Worm (Caenorhabditis elegans): ENCODE results near the gene F14F8.14.

DNA sequence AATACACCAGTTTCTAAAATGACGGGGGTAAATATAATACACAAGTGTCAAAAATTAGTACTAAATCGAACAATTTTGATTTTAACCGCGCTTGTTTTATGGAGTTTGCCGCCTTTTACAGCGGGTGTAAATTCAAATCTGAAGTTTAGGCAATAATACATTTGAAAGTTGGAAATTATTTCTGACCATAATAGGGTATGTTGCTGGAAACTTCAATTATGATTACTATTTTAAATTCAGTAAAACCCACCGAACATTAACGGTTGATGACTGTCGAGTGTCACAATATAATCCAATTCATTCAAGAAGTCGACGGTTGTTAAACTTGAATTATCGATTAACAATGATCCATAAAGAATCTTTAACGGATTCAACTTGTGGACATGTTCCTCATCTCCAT lies 47.2 kb upstream of the F14F8.14 start:
- TF ChIP-seq madf-2 (tag; optimal IDR thresholded peaks at IDR 0.05) = no peak
- TF ChIP-seq ama-1 (optimal IDR thresholded peaks at IDR 0.05) = no peak
- TF ChIP-seq fkh-10 (GFP tag; optimal IDR thresholded peaks at IDR 0.05) = no peak
- TF ChIP-seq ets-4 (tag; optimal IDR thresholded peaks at IDR 0.05) = no peak
- TF ChIP-seq pha-4 (tag; optimal IDR thresholded peaks at IDR 0.05) = no peak
- TF ChIP-seq pqm-1 (tag; optimal IDR thresholded peaks at IDR 0.05) = no peak
- no peak for TF ChIP-seq sox-2 (GFP tag; IDR thresholded peaks at IDR 0.05)
- TF ChIP-seq pag-3 (tag; optimal IDR thresholded peaks at IDR 0.05; ENCODE audit: borderline replicate concordance) = no peak
- no peak for TF ChIP-seq K09A11.1 (tag; optimal IDR thresholded peaks at IDR 0.05; ENCODE audit: insufficient read depth)
- TF ChIP-seq sox-4 (tag; optimal IDR thresholded peaks at IDR 0.05) = no peak
- no peak for TF ChIP-seq Y22D7AL.16 (tag; optimal IDR thresholded peaks at IDR 0.05)
- no peak for TF ChIP-seq elt-2 (tag; optimal IDR thresholded peaks at IDR 0.05)

All from whole organism, late embryonic.